Worm (Caenorhabditis elegans): ENCODE data around the gene T19D12.4.

The T19D12.4 gene

DNA sequence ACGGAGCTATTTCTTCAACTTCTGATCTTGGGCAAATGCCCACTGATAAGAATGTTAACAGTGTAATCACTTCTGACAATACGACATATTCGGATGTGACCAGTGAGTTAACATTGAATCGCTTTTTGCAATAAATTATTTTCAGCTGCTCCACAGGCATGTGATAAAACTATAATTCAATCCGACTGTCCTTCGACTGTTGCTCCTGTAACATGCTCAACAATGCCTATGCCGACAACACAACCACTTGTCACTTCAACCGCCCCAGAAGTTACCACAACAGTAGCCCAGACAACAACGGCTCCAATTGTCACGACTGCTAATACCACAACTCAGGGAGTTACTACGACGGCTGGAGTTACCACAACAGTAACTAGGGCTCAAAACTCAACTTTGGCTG, 36.6 kb downstream of the T19D12.4 start:
- no peak for TF ChIP-seq tbx-11 (GFP tag; IDR thresholded peaks at IDR 0.05)
- no peak for TF ChIP-seq hnd-1 (tag; optimal IDR thresholded peaks at IDR 0.05)
- TF ChIP-seq hmg-4 (GFP tag; optimal IDR thresholded peaks at IDR 0.05) = no peak
- no peak for TF ChIP-seq ets-7 (tag; optimal IDR thresholded peaks at IDR 0.05)
- no peak for TF ChIP-seq tra-4 (tag; optimal IDR thresholded peaks at IDR 0.05)
- no peak for TF ChIP-seq aly-1 (tag; optimal IDR thresholded peaks at IDR 0.05)
- TF ChIP-seq F13C5.2 (tag; optimal IDR thresholded peaks at IDR 0.05) = no peak
- no peak for TF ChIP-seq ama-1 (optimal IDR thresholded peaks at IDR 0.05)

DNA sequence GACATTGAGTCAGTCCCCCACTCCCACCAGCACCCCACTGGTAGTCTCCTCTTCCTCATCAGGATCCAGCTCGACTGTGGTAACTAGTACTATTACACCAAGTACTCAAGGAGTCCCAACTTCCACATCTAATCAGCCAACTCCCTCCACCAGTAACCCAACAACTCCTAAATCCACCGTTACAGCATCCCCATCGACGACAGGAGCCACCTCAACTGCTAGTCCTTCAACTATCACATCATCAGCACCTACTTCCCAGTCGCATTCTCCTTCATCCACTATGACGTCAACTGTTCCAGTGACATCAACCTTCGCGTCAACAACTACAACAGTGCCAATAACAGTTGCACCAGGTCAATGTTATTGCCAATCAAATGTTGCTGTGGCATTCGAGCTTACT, 37.6 kb downstream of the T19D12.4 start:
- TF ChIP-seq flt-1 (GFP tag; IDR thresholded peaks at IDR 0.05) (no peak), sea-1 (GFP tag; conservative IDR thresholded peaks at IDR 0.05) (no peak), B0310.2 (tag; optimal IDR thresholded peaks at IDR 0.05) (no peak), pes-1 (GFP tag; IDR thresholded peaks at IDR 0.05) (no peak), F13C5.2 (tag; optimal IDR thresholded peaks at IDR 0.05) (no peak), hmg-4 (GFP tag; optimal IDR thresholded peaks at IDR 0.05) (no peak), hmbx-1 (tag; optimal IDR thresholded peaks at IDR 0.05) (no peak), tbx-11 (GFP tag; IDR thresholded peaks at IDR 0.05) (no peak), tra-4 (tag; optimal IDR thresholded peaks at IDR 0.05) (no peak), aly-1 (tag; optimal IDR thresholded peaks at IDR 0.05) (no peak)

DNA sequence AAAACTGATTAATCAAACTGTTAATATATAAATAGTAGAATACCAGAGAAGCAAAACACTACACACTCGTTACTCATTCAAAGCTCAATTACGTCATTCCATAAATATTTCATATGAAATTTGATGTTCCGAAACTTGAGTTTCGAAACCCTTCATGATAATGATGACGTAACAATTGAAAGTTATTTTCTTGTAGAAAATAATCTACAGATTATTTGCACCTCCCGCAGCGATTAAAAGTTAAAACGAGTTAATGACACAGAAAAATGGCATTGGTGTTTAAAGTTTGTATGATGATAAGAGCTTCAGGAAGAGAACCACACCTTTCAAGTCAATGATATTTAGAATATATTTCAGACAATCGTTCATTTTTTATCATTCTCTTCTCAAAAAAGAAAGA, 43.0 kb downstream of the T19D12.4 start, which contains the start of gene H43E16.1:
TSS of gene H43E16.1 (plus strand) at position 375 of the 400 bp plus-strand sequence.
- no peak for TF ChIP-seq F13C5.2 (tag; optimal IDR thresholded peaks at IDR 0.05)
- TF ChIP-seq flt-1 (GFP tag; IDR thresholded peaks at IDR 0.05) = no peak
- no peak for TF ChIP-seq tbx-37 (GFP tag; conservative IDR thresholded peaks at IDR 0.05)
- no peak for TF ChIP-seq sea-1 (GFP tag; conservative IDR thresholded peaks at IDR 0.05)
- TF ChIP-seq ama-1 (optimal IDR thresholded peaks at IDR 0.05) = no peak
- no peak for TF ChIP-seq ets-7 (tag; optimal IDR thresholded peaks at IDR 0.05)
- TF ChIP-seq scrt-1 (GFP tag; IDR thresholded peaks at IDR 0.05) = no peak

DNA sequence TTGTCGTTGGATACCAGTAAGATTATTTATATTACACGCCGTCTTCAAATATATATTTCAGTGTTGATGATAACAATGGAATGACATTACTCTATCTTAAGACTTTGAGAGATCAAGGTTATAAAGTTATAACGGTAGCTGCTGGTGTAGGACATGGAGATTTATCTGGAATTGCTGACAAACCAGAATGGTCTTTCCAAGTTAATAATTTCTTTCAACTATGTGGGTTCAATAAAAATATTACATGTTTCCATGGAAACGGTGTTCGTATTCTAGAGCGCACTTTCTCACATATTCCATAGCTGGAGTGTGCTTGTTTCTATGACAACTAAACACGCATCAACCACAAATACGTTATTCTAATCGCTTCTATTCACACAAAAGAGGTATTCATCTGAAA, 48.8 kb downstream of the T19D12.4 start, which contains the start of gene ift-74:
TSS of gene ift-74 (plus strand) at position 301 of the 400 bp plus-strand sequence.
- TF ChIP-seq scrt-1 (GFP tag; IDR thresholded peaks at IDR 0.05) = no peak

DNA sequence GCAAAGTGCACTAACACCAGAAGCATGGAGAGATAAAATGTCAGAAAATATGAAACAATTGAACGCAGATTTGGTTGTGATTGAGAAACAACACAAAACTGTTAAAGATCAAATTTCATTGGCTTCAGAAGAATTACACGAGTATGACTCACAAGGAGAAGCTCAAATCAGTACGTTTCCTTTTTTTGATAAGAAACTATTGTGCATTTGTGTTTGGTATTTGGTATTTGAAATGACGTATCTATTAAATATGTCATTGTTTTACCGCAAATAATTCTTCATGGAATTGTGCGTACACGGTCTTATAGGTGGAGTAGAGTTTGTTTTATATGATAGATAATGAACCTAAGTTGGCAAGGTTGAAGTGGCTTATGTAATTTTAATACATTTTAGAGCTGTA, 50.6 kb downstream of the T19D12.4 start:
- TF ChIP-seq tbx-37 (GFP tag; conservative IDR thresholded peaks at IDR 0.05) (no peak), tbx-11 (GFP tag; IDR thresholded peaks at IDR 0.05) (no peak), aly-1 (tag; optimal IDR thresholded peaks at IDR 0.05) (no peak), F13C5.2 (tag; optimal IDR thresholded peaks at IDR 0.05) (no peak), hmbx-1 (tag; optimal IDR thresholded peaks at IDR 0.05) (no peak)

DNA sequence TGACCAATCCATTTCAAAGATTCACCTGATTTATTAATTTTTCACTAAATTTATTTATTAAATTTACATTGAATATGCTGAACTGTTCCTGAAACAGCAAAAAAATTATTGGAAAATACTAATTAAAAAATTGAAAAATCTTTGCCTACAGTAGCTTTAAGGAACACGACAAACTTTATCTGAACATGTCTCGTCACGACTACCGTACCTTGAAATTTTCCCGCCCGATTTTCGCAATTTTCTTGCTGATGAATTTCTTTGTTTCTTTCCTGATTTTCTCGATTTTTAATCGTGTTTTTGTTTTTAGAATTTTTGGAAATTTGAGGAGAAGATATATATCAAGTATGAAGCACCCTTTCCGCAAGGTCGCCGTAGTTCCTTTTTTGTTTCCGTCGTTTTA, 52.0 kb downstream of the T19D12.4 start:
- TF ChIP-seq pes-1 (GFP tag; IDR thresholded peaks at IDR 0.05) (no peak), tbx-37 (GFP tag; conservative IDR thresholded peaks at IDR 0.05) (no peak), scrt-1 (GFP tag; IDR thresholded peaks at IDR 0.05) (no peak), flt-1 (GFP tag; IDR thresholded peaks at IDR 0.05) (no peak), hmg-4 (GFP tag; optimal IDR thresholded peaks at IDR 0.05) (no peak), hnd-1 (tag; optimal IDR thresholded peaks at IDR 0.05) (no peak), ceh-13 (GFP tag; optimal IDR thresholded peaks at IDR 0.05) (no peak), ceh-36 (tag; optimal IDR thresholded peaks at IDR 0.05) (no peak), tbx-11 (GFP tag; IDR thresholded peaks at IDR 0.05) (no peak)

DNA sequence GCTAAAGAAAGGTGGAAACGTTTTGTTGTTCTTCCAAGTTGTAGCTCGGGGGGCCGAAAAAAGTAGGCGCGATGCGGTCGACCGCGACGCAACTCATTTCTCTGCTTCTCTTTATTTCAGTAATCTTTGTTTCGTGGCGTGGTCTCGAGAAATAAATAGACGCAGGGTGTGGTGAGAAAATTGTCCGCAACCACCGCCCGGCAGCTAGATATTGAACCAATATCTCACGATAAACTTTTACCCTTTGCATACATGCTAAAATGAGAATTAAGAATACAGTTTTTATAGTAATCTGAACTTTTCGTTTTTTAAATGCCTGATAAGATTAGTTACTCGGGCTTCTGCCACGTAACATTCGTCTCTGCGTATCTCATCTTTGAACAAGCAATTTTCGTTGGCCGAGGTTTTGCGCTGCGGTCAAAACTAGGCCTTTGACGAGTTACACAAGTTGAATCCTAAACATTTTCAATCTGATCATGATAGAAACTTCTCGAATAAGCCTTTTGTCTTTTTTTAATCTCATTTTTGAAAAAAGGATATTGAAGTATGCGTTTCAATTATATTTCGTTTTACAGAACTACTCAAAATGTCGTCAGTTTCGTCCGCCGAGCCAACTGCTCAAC, 52.9 kb downstream of the T19D12.4 start, which contains the start of gene gyf-1:
TSS of gene gyf-1 (plus strand) at position 573 of the 623 bp plus-strand sequence.
- no peak for TF ChIP-seq scrt-1 (GFP tag; IDR thresholded peaks at IDR 0.05)
- no peak for TF ChIP-seq hmbx-1 (tag; optimal IDR thresholded peaks at IDR 0.05)
- TF ChIP-seq hmg-4 (GFP tag; optimal IDR thresholded peaks at IDR 0.05) = no peak
- TF ChIP-seq tra-4 (tag; optimal IDR thresholded peaks at IDR 0.05) = no peak
- no peak for TF ChIP-seq tbx-37 (GFP tag; conservative IDR thresholded peaks at IDR 0.05)
- TF ChIP-seq sea-1 (GFP tag; conservative IDR thresholded peaks at IDR 0.05) = no peak
- no peak for TF ChIP-seq ets-7 (tag; optimal IDR thresholded peaks at IDR 0.05)
- TF ChIP-seq ceh-13 (GFP tag; optimal IDR thresholded peaks at IDR 0.05) = no peak
- no peak for TF ChIP-seq aly-1 (tag; optimal IDR thresholded peaks at IDR 0.05)
- TF ChIP-seq F13C5.2 (tag; optimal IDR thresholded peaks at IDR 0.05) = no peak
- TF ChIP-seq hnd-1 (tag; optimal IDR thresholded peaks at IDR 0.05) = no peak
- TF ChIP-seq B0310.2 (tag; optimal IDR thresholded peaks at IDR 0.05) = no peak
- no peak for TF ChIP-seq ama-1 (optimal IDR thresholded peaks at IDR 0.05)
- no peak for TF ChIP-seq ceh-36 (tag; optimal IDR thresholded peaks at IDR 0.05)
- TF ChIP-seq tbx-11 (GFP tag; IDR thresholded peaks at IDR 0.05) = no peak
- TF ChIP-seq flt-1 (GFP tag; IDR thresholded peaks at IDR 0.05) = no peak
- no peak for TF ChIP-seq pes-1 (GFP tag; IDR thresholded peaks at IDR 0.05)

DNA sequence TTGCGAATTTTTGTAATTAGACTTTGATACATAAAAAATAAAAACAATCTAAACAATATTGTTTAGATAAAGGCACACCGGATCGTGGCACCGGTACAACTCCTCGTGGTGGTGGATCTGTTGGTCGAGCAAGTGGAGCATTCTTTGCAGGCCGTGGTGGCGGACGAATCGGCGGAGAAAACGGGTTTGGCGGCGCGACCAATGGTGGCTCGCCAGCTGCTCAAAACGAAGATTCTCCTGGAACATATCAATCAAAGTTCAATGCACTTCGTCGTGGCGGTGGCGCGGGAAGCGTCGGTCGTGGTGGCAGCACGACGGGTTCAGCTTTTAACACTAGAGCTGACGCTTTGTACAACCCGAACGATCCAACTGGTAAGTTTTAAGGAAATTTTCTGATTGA, 55.1 kb downstream of the T19D12.4 start:
- TF ChIP-seq pes-1 (GFP tag; IDR thresholded peaks at IDR 0.05) = no peak
- TF ChIP-seq ets-7 (tag; optimal IDR thresholded peaks at IDR 0.05) = no peak
- TF ChIP-seq flt-1 (GFP tag; IDR thresholded peaks at IDR 0.05) = no peak
- no peak for TF ChIP-seq tra-4 (tag; optimal IDR thresholded peaks at IDR 0.05)
- TF ChIP-seq ceh-13 (GFP tag; optimal IDR thresholded peaks at IDR 0.05) = no peak
- no peak for TF ChIP-seq sea-1 (GFP tag; conservative IDR thresholded peaks at IDR 0.05)
- no peak for TF ChIP-seq scrt-1 (GFP tag; IDR thresholded peaks at IDR 0.05)
- TF ChIP-seq hmg-4 (GFP tag; optimal IDR thresholded peaks at IDR 0.05) = no peak
- TF ChIP-seq hnd-1 (tag; optimal IDR thresholded peaks at IDR 0.05) = no peak
- no peak for TF ChIP-seq hmbx-1 (tag; optimal IDR thresholded peaks at IDR 0.05)
- TF ChIP-seq F13C5.2 (tag; optimal IDR thresholded peaks at IDR 0.05) = no peak
- no peak for TF ChIP-seq tbx-37 (GFP tag; conservative IDR thresholded peaks at IDR 0.05)
- no peak for TF ChIP-seq ceh-36 (tag; optimal IDR thresholded peaks at IDR 0.05)
- TF ChIP-seq tbx-11 (GFP tag; IDR thresholded peaks at IDR 0.05) = no peak
- TF ChIP-seq aly-1 (tag; optimal IDR thresholded peaks at IDR 0.05) = no peak
- no peak for TF ChIP-seq B0310.2 (tag; optimal IDR thresholded peaks at IDR 0.05)
- no peak for TF ChIP-seq ama-1 (optimal IDR thresholded peaks at IDR 0.05)
